Worm (Caenorhabditis elegans) whole organism, early embryonic: ENCODE measurements around the gene fipr-12.

Source experiments
- B0310.2 ChIP-seq: sonication (generic microtip); optimal IDR thresholded peaks from 2 replicates; lab custom pipeline; 2016; ENCODE audit warnings: mild to moderate bottlenecking, missing genetic modification characterization, missing compliant biosample characterization
- F13C5.2 ChIP-seq: sonication (generic microtip); optimal IDR thresholded peaks from 2 replicates; lab custom pipeline; 2017; ENCODE audit warnings: mild to moderate bottlenecking, missing genetic modification characterization, inconsistent platforms, missing compliant biosample characterization
- aly-1 ChIP-seq: sonication (generic microtip); optimal IDR thresholded peaks from 2 replicates; lab custom pipeline; 2016; ENCODE audit warnings: missing genetic modification characterization, missing compliant biosample characterization
- ama-1 ChIP-seq: fragments of 150-350 bp; optimal IDR thresholded peaks from 2 replicates; lab custom pipeline; 2014
- ceh-13 ChIP-seq: fragments of 200-800 bp; sonication (Bioruptor generic); optimal IDR thresholded peaks from 2 replicates; lab custom pipeline; 2018; ENCODE audit warnings: mild to moderate bottlenecking, missing genetic modification characterization, missing compliant biosample characterization
- ceh-36 ChIP-seq: sonication (generic microtip); optimal IDR thresholded peaks from 2 replicates; lab custom pipeline; 2016; ENCODE audit warnings: missing genetic modification characterization, inconsistent platforms, missing compliant biosample characterization
- ets-7 ChIP-seq: sonication (generic microtip); optimal IDR thresholded peaks from 2 replicates; lab custom pipeline; 2016; ENCODE audit warnings: missing genotype, missing genetic modification characterization, missing compliant biosample characterization
- flt-1 ChIP-seq: fragments of 200-800 bp; sonication (Bioruptor generic); IDR thresholded peaks from 2 replicates; pipeline ENCODE4 v1.3.6; 2022; ENCODE audit warnings: missing genetic modification characterization, missing compliant biosample characterization
- hmbx-1 ChIP-seq: sonication (generic microtip); optimal IDR thresholded peaks from 2 replicates; lab custom pipeline; 2016; ENCODE audit warnings: mild to moderate bottlenecking, missing genetic modification characterization, missing compliant biosample characterization
- hmg-4 ChIP-seq: fragments of 200-800 bp; sonication (Bioruptor generic); optimal IDR thresholded peaks from 2 replicates; lab custom pipeline; 2018; ENCODE audit warnings: mild to moderate bottlenecking, missing genetic modification characterization, missing compliant biosample characterization
- hnd-1 ChIP-seq: sonication (generic microtip); optimal IDR thresholded peaks from 2 replicates; lab custom pipeline; 2016; ENCODE audit warnings: missing genetic modification characterization, missing compliant biosample characterization
- pes-1 ChIP-seq: fragments of 200-800 bp; sonication (Bioruptor generic); IDR thresholded peaks from 2 replicates; pipeline ENCODE4 v1.3.6; 2022; ENCODE audit warnings: missing genetic modification reagents, missing genetic modification characterization, missing compliant biosample characterization
- scrt-1 ChIP-seq: fragments of 200-800 bp; sonication (Bioruptor generic); IDR thresholded peaks from 2 replicates; pipeline ENCODE4 v1.3.6; 2022; ENCODE audit warnings: missing genetic modification characterization, missing compliant biosample characterization
- sea-1 ChIP-seq: fragments of 200-800 bp; sonication (Bioruptor generic); conservative IDR thresholded peaks from 2 replicates; pipeline ENCODE4 v1.3.6; 2022; ENCODE audit warnings: missing genetic modification characterization, missing compliant biosample characterization
- tbx-11 ChIP-seq: fragments of 200-800 bp; sonication (Bioruptor generic); IDR thresholded peaks from 2 replicates; pipeline ENCODE4 v1.3.6; 2022; ENCODE audit warnings: missing genetic modification characterization, missing compliant biosample characterization
- tbx-37 ChIP-seq: fragments of 200-800 bp; sonication (Bioruptor generic); conservative IDR thresholded peaks from 2 replicates; pipeline ENCODE4 v1.3.6; 2022; ENCODE audit warnings: missing genetic modification reagents, missing genetic modification characterization, missing compliant biosample characterization
- tra-4 ChIP-seq: sonication (generic microtip); optimal IDR thresholded peaks from 2 replicates; lab custom pipeline; 2017; ENCODE audit warnings: missing genetic modification characterization, missing compliant biosample characterization

fipr-12 gene

DNA sequence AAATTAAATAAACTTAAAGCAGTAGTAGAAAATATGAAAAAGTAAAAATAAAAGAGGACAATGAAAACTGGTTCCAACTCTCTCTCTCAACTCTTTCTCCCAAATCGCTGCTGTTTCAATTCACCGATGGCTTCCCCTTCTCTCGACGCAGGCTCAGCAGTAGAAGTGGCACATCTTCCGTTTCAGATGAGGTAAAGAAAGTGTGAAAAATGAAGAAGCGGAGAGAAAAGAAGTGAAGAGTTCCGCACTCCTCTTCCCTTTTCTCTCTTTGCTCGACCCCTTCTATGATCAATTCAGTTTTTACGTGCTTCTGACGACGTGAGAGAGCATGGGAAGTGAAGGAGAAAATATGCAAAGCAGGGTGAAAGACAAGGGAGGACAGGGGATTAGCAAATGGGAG is 31.1 kb downstream of the fipr-12 start:
- no peak for TF ChIP-seq hnd-1 (tag; lab: Kevin White, UChicago)
- no peak for TF ChIP-seq pes-1
- TF ChIP-seq ceh-36 (tag; lab: Kevin White, UChicago) = no peak
- no peak for TF ChIP-seq F13C5.2 (tag; lab: Kevin White, UChicago)
- no peak for TF ChIP-seq tbx-11 (GFP tag; lab: Robert Waterston, UW)
- TF ChIP-seq aly-1 (tag; lab: Kevin White, UChicago) = no peak
- TF ChIP-seq scrt-1 (GFP tag; lab: Robert Waterston, UW) = no peak
- TF ChIP-seq B0310.2 (tag; lab: Kevin White, UChicago) = no peak
- TF ChIP-seq ceh-13 (GFP tag; lab: Kevin White, UChicago) = no peak
- TF ChIP-seq flt-1 (GFP tag; lab: Robert Waterston, UW) = no peak
- TF ChIP-seq tbx-37 = no peak
- TF ChIP-seq tra-4 (tag; lab: Kevin White, UChicago) = no peak
- no peak for TF ChIP-seq hmbx-1 (tag; lab: Kevin White, UChicago)
- no peak for TF ChIP-seq hmg-4 (GFP tag; lab: Kevin White, UChicago)
- no peak for TF ChIP-seq ama-1 (lab: Kevin White, UChicago)
- TF ChIP-seq ets-7 (tag; lab: Kevin White, UChicago) = no peak
- TF ChIP-seq sea-1 (GFP tag; lab: Robert Waterston, UW) = no peak

DNA sequence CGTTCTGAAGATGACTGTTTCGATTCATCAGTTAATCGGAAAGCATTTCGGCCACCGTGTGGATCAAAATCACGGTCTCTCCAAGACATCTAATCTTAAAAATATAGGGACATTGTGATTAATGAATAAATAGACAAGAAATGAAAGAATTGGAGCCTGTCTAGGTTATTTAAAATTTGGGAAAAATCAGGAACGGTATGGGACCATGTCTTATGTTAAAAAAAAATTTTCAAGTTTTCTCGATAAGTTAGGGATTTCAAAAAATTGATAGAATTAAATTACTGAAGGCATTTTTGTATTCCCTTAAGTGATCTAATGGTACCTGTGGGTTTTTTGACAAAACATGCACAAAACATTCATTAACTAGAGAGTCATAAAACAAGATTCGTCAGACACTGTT is 33.0 kb downstream of the fipr-12 start, which contains the start of gene unc-41:
Gene unc-41 (minus strand): TSS at position 101 of the 400 bp plus-strand sequence.
- no peak for TF ChIP-seq sea-1 (GFP tag; lab: Robert Waterston, UW)
- no peak for TF ChIP-seq tra-4 (tag; lab: Kevin White, UChicago)
- TF ChIP-seq ceh-36 (tag; lab: Kevin White, UChicago) = no peak
- no peak for TF ChIP-seq hnd-1 (tag; lab: Kevin White, UChicago)
- no peak for TF ChIP-seq ets-7 (tag; lab: Kevin White, UChicago)
- TF ChIP-seq pes-1 = no peak
- no peak for TF ChIP-seq ceh-13 (GFP tag; lab: Kevin White, UChicago)
- no peak for TF ChIP-seq flt-1 (GFP tag; lab: Robert Waterston, UW)
- no peak for TF ChIP-seq tbx-11 (GFP tag; lab: Robert Waterston, UW)

DNA sequence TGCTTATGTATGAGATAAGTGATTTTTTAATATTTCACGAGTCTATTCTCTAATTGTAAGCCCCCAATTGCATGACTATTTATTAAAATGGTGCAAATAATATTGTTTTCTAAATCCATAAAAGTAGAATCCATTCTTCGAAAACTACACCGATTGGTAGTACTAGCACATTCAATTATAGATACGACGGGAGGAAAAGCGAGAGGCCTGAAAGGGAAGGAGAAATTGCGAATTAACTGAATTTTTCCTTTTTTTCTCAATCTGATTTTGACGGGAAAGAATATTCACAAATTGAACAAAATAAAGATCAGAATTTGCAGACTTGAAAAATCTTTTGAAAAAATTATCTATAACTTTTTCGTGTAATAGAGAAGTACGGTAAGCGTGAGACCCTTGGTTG is 34.1 kb downstream of the fipr-12 start:
- TF ChIP-seq tbx-11 (GFP tag; lab: Robert Waterston, UW) = no peak
- TF ChIP-seq tra-4 (tag; lab: Kevin White, UChicago) = no peak

DNA sequence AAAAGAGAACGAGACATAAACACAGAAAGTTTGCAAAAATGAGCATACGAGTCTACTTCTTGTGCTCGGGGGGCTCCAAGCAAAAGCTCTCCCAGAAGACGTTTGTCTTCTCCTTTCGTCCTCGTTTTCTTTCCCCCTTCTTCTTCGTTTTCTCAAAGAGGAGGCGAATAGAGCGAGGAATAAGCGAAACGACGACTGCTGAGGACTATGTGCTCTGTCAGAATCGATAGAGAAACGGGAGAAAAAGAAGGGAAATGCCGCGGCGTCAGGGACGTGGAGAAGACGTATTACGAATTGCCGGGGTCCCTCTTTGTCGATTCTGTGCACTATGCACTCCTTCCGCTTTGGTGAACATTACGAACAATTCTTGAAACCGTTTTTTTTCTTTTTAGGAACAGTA is 35.3 kb downstream of the fipr-12 start:
- no peak for TF ChIP-seq B0310.2 (tag; lab: Kevin White, UChicago)
- TF ChIP-seq hmg-4 (GFP tag; lab: Kevin White, UChicago) = peak; percentile 22

- TF ChIP-seq tbx-37 (peak; percentile 31; the same call in 1 of the 2 replicates), sea-1 (GFP tag; lab: Robert Waterston, UW) (0 out of 2 replicates have a peak, but pooled peaks have one; percentile 46), F13C5.2 (tag; lab: Kevin White, UChicago) (peak; percentile 21), ceh-36 (tag; lab: Kevin White, UChicago) (peak; percentile 39)
Observed at ce11 chrV:9980731-9981483, 37.8 kb downstream of the fipr-12 start, which contains the start of the genes ruvb-1 and tofu-1. Gene ruvb-1, minus strand, starts transcription at chrV:9980802. Gene tofu-1, plus strand, starts transcription at chrV:9981147.

DNA sequence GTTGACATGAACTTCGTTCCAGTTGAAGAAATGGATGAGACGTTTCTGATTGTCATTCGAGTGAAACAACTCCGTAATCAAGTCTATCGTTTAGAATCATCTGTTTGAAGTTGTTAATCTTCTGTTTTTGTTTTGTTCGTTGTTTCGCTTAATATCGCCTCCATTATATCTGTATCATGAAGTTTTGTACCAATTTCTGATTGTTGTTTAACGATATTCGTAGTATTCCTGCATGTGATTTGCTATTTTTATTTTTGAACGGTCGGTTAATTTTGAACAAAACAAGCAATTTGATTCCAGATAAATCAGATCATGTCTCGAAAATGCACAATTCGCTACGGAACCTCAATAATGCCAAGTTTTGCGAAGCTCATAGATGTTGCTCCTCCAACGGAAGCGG is 39.4 kb downstream of the fipr-12 start, which contains the start of gene C27H6.9:
Gene C27H6.9 (plus strand): TSS at position 301 of the 400 bp plus-strand sequence.
- no peak for TF ChIP-seq ets-7 (tag; lab: Kevin White, UChicago)
- TF ChIP-seq flt-1 (GFP tag; lab: Robert Waterston, UW) = no peak
- TF ChIP-seq hnd-1 (tag; lab: Kevin White, UChicago) = no peak
- no peak for TF ChIP-seq hmbx-1 (tag; lab: Kevin White, UChicago)
- no peak for TF ChIP-seq aly-1 (tag; lab: Kevin White, UChicago)
- no peak for TF ChIP-seq tra-4 (tag; lab: Kevin White, UChicago)
- no peak for TF ChIP-seq hmg-4 (GFP tag; lab: Kevin White, UChicago)
- no peak for TF ChIP-seq tbx-11 (GFP tag; lab: Robert Waterston, UW)
- TF ChIP-seq B0310.2 (tag; lab: Kevin White, UChicago) = no peak
- TF ChIP-seq ceh-36 (tag; lab: Kevin White, UChicago) = no peak
- no peak for TF ChIP-seq scrt-1 (GFP tag; lab: Robert Waterston, UW)
- no peak for TF ChIP-seq ceh-13 (GFP tag; lab: Kevin White, UChicago)
- no peak for TF ChIP-seq tbx-37
- no peak for TF ChIP-seq F13C5.2 (tag; lab: Kevin White, UChicago)
- no peak for TF ChIP-seq ama-1 (lab: Kevin White, UChicago)

DNA sequence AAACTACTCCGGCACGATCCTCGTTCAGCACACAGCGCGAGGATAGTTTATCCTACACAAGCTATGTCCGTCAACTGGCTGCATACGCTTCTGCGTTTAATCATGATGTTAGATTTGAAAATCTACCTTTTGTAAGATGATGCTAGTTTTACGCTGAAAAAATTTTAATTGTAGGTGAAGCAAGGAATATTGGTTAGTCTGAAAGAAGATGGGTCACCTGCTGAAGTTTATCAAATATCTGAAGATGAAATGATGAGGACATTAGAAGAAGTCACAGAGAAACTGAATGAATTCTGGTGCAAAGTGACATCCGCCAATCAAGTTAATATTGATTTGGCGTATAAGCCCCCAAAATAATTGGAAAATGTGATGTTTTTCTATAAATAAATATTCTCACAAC is 40.4 kb downstream of the fipr-12 start:
- TF ChIP-seq hmbx-1 (tag; lab: Kevin White, UChicago) = no peak
- TF ChIP-seq tbx-37 = no peak
- TF ChIP-seq ets-7 (tag; lab: Kevin White, UChicago) = no peak
- TF ChIP-seq B0310.2 (tag; lab: Kevin White, UChicago) = no peak
- TF ChIP-seq aly-1 (tag; lab: Kevin White, UChicago) = no peak
- TF ChIP-seq hmg-4 (GFP tag; lab: Kevin White, UChicago) = no peak
- TF ChIP-seq ceh-36 (tag; lab: Kevin White, UChicago) = no peak
- no peak for TF ChIP-seq sea-1 (GFP tag; lab: Robert Waterston, UW)
- TF ChIP-seq hnd-1 (tag; lab: Kevin White, UChicago) = no peak
